Fruit fly (Drosophila melanogaster) whole organism, embryonic: ENCODE data around the gene HDAC3.

Source experiments
- Aef1 ChIP-seq: fragments of 200-800 bp; sonication (Bioruptor generic); IDR thresholded peaks from 3 replicates; pipeline ENCODE4 v1.3.6; 2022; ENCODE audit warnings: missing biosample characterization, missing genetic modification characterization
- B-H2 ChIP-seq: fragments of 200-800 bp; sonication (Bioruptor generic); optimal IDR thresholded peaks from 2 replicates; lab custom pipeline; 2018; ENCODE audit warnings: missing biosample characterization, mild to moderate bottlenecking, missing genetic modification characterization
- BEAF-32 ChIP-seq: fragments of 200-800 bp; sonication (Bioruptor generic); optimal IDR thresholded peaks from 3 replicates; lab custom pipeline; 2017; ENCODE audit warnings: missing biosample characterization, missing genetic modification characterization, mild to moderate bottlenecking, moderate library complexity, missing genetic modification reagents
- CG11085 ChIP-seq: fragments of 200-800 bp; sonication (Bioruptor generic); IDR thresholded peaks from 2 replicates; pipeline ENCODE4 v1.3.6; 2022; ENCODE audit warnings: missing biosample characterization, missing genetic modification characterization
- CG11247 ChIP-seq: fragments of 200-800 bp; sonication (Bioruptor generic); IDR thresholded peaks from 2 replicates; pipeline ENCODE4 v1.3.6; 2022; ENCODE audit warnings: missing biosample characterization, missing genetic modification characterization
- CG12071 ChIP-seq: fragments of 200-800 bp; sonication (Bioruptor generic); optimal IDR thresholded peaks from 3 replicates; lab custom pipeline; 2018; ENCODE audit warnings: missing biosample characterization, mild to moderate bottlenecking, missing genetic modification characterization
- CG12104 ChIP-seq: fragments of 200-800 bp; sonication (Bioruptor generic); optimal IDR thresholded peaks from 3 replicates; lab custom pipeline; 2016; ENCODE audit warnings: missing biosample characterization, missing genetic modification characterization
- CG12744 ChIP-seq: fragments of 200-800 bp; sonication (Bioruptor generic); optimal IDR thresholded peaks from 2 replicates; lab custom pipeline; 2016; ENCODE audit warnings: missing biosample characterization, missing genetic modification characterization
- CG14710 ChIP-seq: fragments of 200-800 bp; sonication (Bioruptor generic); optimal IDR thresholded peaks from 3 replicates; lab custom pipeline; 2019; ENCODE audit warnings: missing biosample characterization, mild to moderate bottlenecking, missing genetic modification characterization, moderate library complexity
- CG17802 ChIP-seq: fragments of 200-800 bp; sonication (Bioruptor generic); optimal IDR thresholded peaks from 2 replicates; lab custom pipeline; 2018; ENCODE audit warnings: missing biosample characterization, mild to moderate bottlenecking, missing genetic modification characterization, moderate library complexity
- CG18011 ChIP-seq: fragments of 200-800 bp; sonication (Bioruptor generic); optimal IDR thresholded peaks from 2 replicates; lab custom pipeline; 2017; ENCODE audit warnings: missing biosample characterization, missing genetic modification characterization, mild to moderate bottlenecking, moderate library complexity, missing genotype
- CG2120 ChIP-seq: fragments of 200-800 bp; sonication (Bioruptor generic); optimal IDR thresholded peaks from 3 replicates; lab custom pipeline; 2016; ENCODE audit warnings: missing biosample characterization, missing genetic modification characterization
- CG2678 ChIP-seq: fragments of 200-800 bp; sonication (Bioruptor generic); optimal IDR thresholded peaks from 3 replicates; lab custom pipeline; 2019; ENCODE audit warnings: missing biosample characterization, mild to moderate bottlenecking, missing genetic modification characterization, moderate library complexity
- CG33557 ChIP-seq: fragments of 200-800 bp; sonication (Bioruptor generic); optimal IDR thresholded peaks from 2 replicates; lab custom pipeline; 2019; ENCODE audit warnings: missing biosample characterization, mild to moderate bottlenecking, missing genetic modification characterization, moderate library complexity
- CG3726 ChIP-seq: fragments of 200-800 bp; sonication (Bioruptor generic); IDR thresholded peaks from 3 replicates; pipeline ENCODE4, ENCODE4 v1.3.6; 2022; ENCODE audit warnings: missing biosample characterization, missing genetic modification characterization
- CG6683 ChIP-seq: fragments of 200-800 bp; sonication (Bioruptor generic); optimal IDR thresholded peaks from 2 replicates; lab custom pipeline; 2017; ENCODE audit warnings: missing biosample characterization, mild to moderate bottlenecking, missing genetic modification characterization, missing genetic modification reagents
- CG8290 ChIP-seq, 3 experiments: fragments of 200-800 bp; sonication (Bioruptor generic); optimal IDR thresholded peaks; 2 replicates each; lab custom pipeline; 2016 to 2019; ENCODE audit warnings: missing biosample characterization in 3 of 3, missing genetic modification characterization in 3 of 3, mild to moderate bottlenecking in 2 of 3, moderate library complexity in 1 of 3
- CG8359 ChIP-seq: fragments of 200-800 bp; sonication (Bioruptor generic); optimal IDR thresholded peaks from 2 replicates; lab custom pipeline; 2017; ENCODE audit warnings: missing biosample characterization, mild to moderate bottlenecking, missing genetic modification characterization, borderline replicate concordance
- CG9437 ChIP-seq: fragments of 200-800 bp; sonication (Bioruptor generic); optimal IDR thresholded peaks from 2 replicates; lab custom pipeline; 2018; ENCODE audit warnings: missing biosample characterization, mild to moderate bottlenecking, missing genetic modification characterization
- CG9727 ChIP-seq: fragments of 200-800 bp; sonication (Bioruptor generic); optimal IDR thresholded peaks from 3 replicates; lab custom pipeline; 2017; ENCODE audit warnings: missing biosample characterization, mild to moderate bottlenecking, missing genetic modification characterization
- Camta ChIP-seq: fragments of 200-800 bp; sonication (Bioruptor generic); optimal IDR thresholded peaks from 2 replicates; lab custom pipeline; 2016; ENCODE audit warnings: missing biosample characterization, missing genetic modification characterization
- Ets65A ChIP-seq: fragments of 200-800 bp; sonication (Bioruptor generic); peaks from one replicate; lab custom pipeline; 2016; ENCODE audit warnings: missing biosample characterization, missing genetic modification characterization
- Ets97D ChIP-seq: fragments of 200-800 bp; sonication (Bioruptor generic); optimal IDR thresholded peaks from 3 replicates; lab custom pipeline; 2016; ENCODE audit warnings: missing biosample characterization, missing genetic modification characterization
- Hr39 ChIP-seq: fragments of >200 bp; optimal IDR thresholded peaks from 2 replicates; lab custom pipeline; 2017
- PHDP ChIP-seq: fragments of 200-800 bp; sonication (Bioruptor generic); optimal IDR thresholded peaks from 3 replicates; lab custom pipeline; 2018; ENCODE audit warnings: missing biosample characterization, mild to moderate bottlenecking, missing genetic modification characterization, moderate library complexity
- Six4 ChIP-seq: fragments of 200-800 bp; sonication (Bioruptor generic); optimal IDR thresholded peaks from 2 replicates; lab custom pipeline; 2016; ENCODE audit warnings: missing biosample characterization, missing genetic modification characterization
- Sry-δ ChIP-seq: fragments of 200-800 bp; sonication (Bioruptor generic); optimal IDR thresholded peaks from 2 replicates; lab custom pipeline; 2016; ENCODE audit warnings: missing biosample characterization, missing genetic modification characterization
- Ssrp ChIP-seq: fragments of 200-800 bp; sonication (Bioruptor generic); optimal IDR thresholded peaks from 2 replicates; lab custom pipeline; 2018; ENCODE audit warnings: missing biosample characterization, mild to moderate bottlenecking, missing genetic modification characterization, moderate library complexity
- Xbp1 ChIP-seq: fragments of 200-800 bp; sonication (Bioruptor generic); optimal IDR thresholded peaks from 3 replicates; lab custom pipeline; 2016; ENCODE audit warnings: missing biosample characterization, mild to moderate bottlenecking, missing genetic modification characterization
- al ChIP-seq: fragments of 200-800 bp; sonication (Bioruptor generic); IDR thresholded peaks from 2 replicates; pipeline ENCODE4 v1.3.6; 2022; ENCODE audit warnings: missing biosample characterization, missing genetic modification characterization
- aop ChIP-seq: fragments of 200-800 bp; sonication (Bioruptor generic); IDR thresholded peaks from 2 replicates; pipeline ENCODE4 v1.3.6; 2022; ENCODE audit warnings: missing biosample characterization, missing genetic modification characterization
- ase ChIP-seq: fragments of 200-800 bp; sonication (Bioruptor generic); IDR thresholded peaks from 3 replicates; pipeline ENCODE4 v1.3.6; 2022; ENCODE audit warnings: missing biosample characterization, missing genetic modification characterization
- ato ChIP-seq: fragments of 200-800 bp; sonication (Bioruptor generic); IDR thresholded peaks from 2 replicates; pipeline ENCODE4 v1.3.6; 2022; ENCODE audit warnings: missing biosample characterization, missing genetic modification characterization; ENCODE audit not compliant: partially characterized antibody
- cas ChIP-seq: fragments of 200-800 bp; sonication (Bioruptor generic); IDR thresholded peaks from 2 replicates; pipeline ENCODE4 v1.3.6; 2022; ENCODE audit warnings: missing biosample characterization, missing genetic modification characterization
- dan ChIP-seq: fragments of 200-800 bp; sonication (Bioruptor generic); IDR thresholded peaks from 2 replicates; pipeline ENCODE4 v1.3.6; 2022; ENCODE audit warnings: missing biosample characterization, missing genetic modification characterization
- danr ChIP-seq: fragments of 200-800 bp; sonication (Bioruptor generic); IDR thresholded peaks from 2 replicates; pipeline ENCODE4 v1.3.6; 2022; ENCODE audit warnings: missing biosample characterization, missing genetic modification characterization
- ken ChIP-seq: fragments of 200-800 bp; sonication (Bioruptor generic); IDR thresholded peaks from 3 replicates; pipeline ENCODE4 v1.3.6; 2022; ENCODE audit warnings: missing biosample characterization, missing genetic modification characterization
- lab ChIP-seq: fragments of 200-800 bp; sonication (Bioruptor generic); optimal IDR thresholded peaks from 3 replicates; lab custom pipeline; 2017; ENCODE audit warnings: missing biosample characterization, missing genetic modification characterization, mild to moderate bottlenecking, moderate library complexity, missing genetic modification reagents
- lov ChIP-seq, 2 experiments: fragments of 200-800 bp in 1 of 2; fragments of >200 bp in 1 of 2; sonication (Bioruptor generic) in 1 of 2; IDR thresholded peaks in 1 of 2; optimal IDR thresholded peaks in 1 of 2; 2 replicates in 1 of 2; 3 replicates in 1 of 2; pipeline versions ENCODE4 v1.3.6 to Lab custom; 2017 to 2022; ENCODE audit warnings: missing biosample characterization in 1 of 2, missing genetic modification characterization in 1 of 2
- maf-S ChIP-seq: fragments of 200-800 bp; sonication (Bioruptor generic); optimal IDR thresholded peaks from 2 replicates; lab custom pipeline; 2016; ENCODE audit warnings: missing biosample characterization, missing genetic modification characterization
- odd ChIP-seq: fragments of 200-800 bp; sonication (Bioruptor generic); optimal IDR thresholded peaks from 2 replicates; lab custom pipeline; 2017; ENCODE audit warnings: missing biosample characterization, mild to moderate bottlenecking, missing genetic modification characterization
- peb ChIP-seq: fragments of 200-800 bp; sonication (Bioruptor generic); IDR thresholded peaks from 2 replicates; pipeline ENCODE4 v1.3.6; 2022; ENCODE audit warnings: missing biosample characterization, missing genetic modification characterization
- phol ChIP-seq: fragments of 200-800 bp; sonication (Bioruptor generic); optimal IDR thresholded peaks from 3 replicates; lab custom pipeline; 2018; ENCODE audit warnings: missing biosample characterization, mild to moderate bottlenecking, missing genetic modification characterization, moderate library complexity
- prd ChIP-seq, 3 experiments: fragments of >200 bp in 2 of 3; fragments of 200-800 bp in 1 of 3; sonication (Bioruptor generic) in 1 of 3; optimal IDR thresholded peaks in 2 of 3; IDR thresholded peaks in 1 of 3; 2 replicates in 2 of 3; 3 replicates in 1 of 3; pipeline versions ENCODE4 v1.3.6 to Lab custom; 2017 to 2022; ENCODE audit warnings: missing biosample characterization in 1 of 3, missing genetic modification characterization in 1 of 3
- pum ChIP-seq: fragments of 200-800 bp; sonication (Bioruptor generic); optimal IDR thresholded peaks from 2 replicates; lab custom pipeline; 2016; ENCODE audit warnings: missing biosample characterization, missing genetic modification characterization
- ranshi ChIP-seq: fragments of 200-800 bp; sonication (Bioruptor generic); IDR thresholded peaks from 2 replicates; pipeline ENCODE4 v1.3.6; 2022; ENCODE audit warnings: missing biosample characterization, missing genetic modification characterization
- repo ChIP-seq: fragments of 200-800 bp; sonication (Bioruptor generic); optimal IDR thresholded peaks from 2 replicates; lab custom pipeline; 2016; ENCODE audit warnings: missing biosample characterization, missing genetic modification characterization
- sqz ChIP-seq: fragments of 200-800 bp; sonication (Bioruptor generic); optimal IDR thresholded peaks from 3 replicates; lab custom pipeline; 2018; ENCODE audit warnings: missing biosample characterization, mild to moderate bottlenecking, missing genetic modification characterization
- trh ChIP-seq: fragments of 200-800 bp; sonication (Bioruptor generic); optimal IDR thresholded peaks from 2 replicates; lab custom pipeline; 2016; ENCODE audit warnings: missing biosample characterization, missing genetic modification characterization
- zfh2 ChIP-seq: fragments of 200-800 bp; sonication (Bioruptor generic); optimal IDR thresholded peaks from 2 replicates; lab custom pipeline; 2016; ENCODE audit warnings: missing biosample characterization, missing genetic modification characterization

HDAC3 gene

DNA sequence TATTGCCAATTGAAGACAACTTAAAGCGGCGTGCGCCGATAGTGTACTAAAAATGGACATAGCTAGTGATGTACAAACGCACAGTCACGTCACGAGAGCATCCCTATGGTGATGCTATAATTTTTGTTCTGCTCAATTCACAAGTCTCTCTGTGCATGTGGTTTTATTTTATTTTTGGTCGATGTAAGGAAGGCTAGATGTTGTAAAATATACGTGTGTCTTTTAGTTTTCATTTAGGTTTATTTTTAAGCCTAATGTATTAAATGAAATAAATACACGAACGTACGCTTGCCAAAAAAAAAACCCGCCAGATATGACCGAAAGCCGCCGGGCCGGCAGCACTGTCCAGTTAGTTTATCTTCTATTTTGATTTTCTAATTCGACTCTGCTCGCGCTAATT is at the start of gene HDAC3, which contains the start of the genes CG45100 and Hcs (continued):
- TF ChIP-seq Xbp1 (GFP tag; lab: Kevin White, UChicago): peak; percentile 61
- TF ChIP-seq CG6683 (GFP tag; lab: Kevin White, UChicago): no peak
- TF ChIP-seq sqz: no peak
- TF ChIP-seq zfh2: peak; percentile 72
- TF ChIP-seq CG3726: no peak
- TF ChIP-seq aop (GFP tag; lab: Robert Waterston, UW): no peak
- peak; percentile 64 for TF ChIP-seq pum (GFP tag; lab: Kevin White, UChicago)
- peak; percentile 60 for TF ChIP-seq CG8290 (GFP tag; optimal IDR thresholded peaks at IDR 0.05; lab: Kevin White, UChicago)
- TF ChIP-seq CG8290 (tag; optimal IDR thresholded peaks at IDR 0.05; lab: Kevin White, UChicago): no peak
- TF ChIP-seq trh: no peak
- no peak for TF ChIP-seq CG2678 (tag; lab: Kevin White, UChicago)
- TF ChIP-seq CG8359 (GFP tag; lab: Kevin White, UChicago): no peak
- peak; percentile 18 for TF ChIP-seq CG12744
- no peak for TF ChIP-seq ase (GFP tag; lab: Robert Waterston, UW)
- TF ChIP-seq CG18011 (GFP tag; lab: Kevin White, UChicago): no peak
- peak; percentile 60 for TF ChIP-seq ato
- TF ChIP-seq CG14710: peak; percentile 64
- TF ChIP-seq prd (optimal IDR thresholded peaks at IDR 0.05; lab: Kevin White, UChicago): no peak
- TF ChIP-seq prd (GFP tag; IDR thresholded peaks at IDR 0.05; lab: Robert Waterston, UW): peak; percentile 53; the same call in 2 of the 3 replicates
- no peak for TF ChIP-seq CG12071
- TF ChIP-seq al (GFP tag; lab: Robert Waterston, UW): peak; percentile 11; the same call in 1 of the 2 replicates
- TF ChIP-seq cas (GFP tag; lab: Robert Waterston, UW): no peak
- TF ChIP-seq ranshi: no peak
- TF ChIP-seq Camta (GFP tag; lab: Kevin White, UChicago): peak; percentile 43
- TF ChIP-seq Ssrp (tag; lab: Kevin White, UChicago): no peak
- no peak for TF ChIP-seq odd
- TF ChIP-seq Sry-δ (GFP tag; lab: Kevin White, UChicago): peak; percentile 95
- TF ChIP-seq phol (tag; lab: Kevin White, UChicago): peak; percentile 78
- peak; percentile 82 for TF ChIP-seq CG2120 (GFP tag; lab: Kevin White, UChicago)
- TF ChIP-seq CG11085 (GFP tag; lab: Robert Waterston, UW): no peak
- peak; percentile 44; the same call in 2 of the 3 replicates for TF ChIP-seq Aef1 (GFP tag; lab: Robert Waterston, UW)
- TF ChIP-seq Hr39: no peak
- peak; percentile 2 for TF ChIP-seq CG12104 (GFP tag; lab: Kevin White, UChicago)
- peak; percentile 39 for TF ChIP-seq CG9727
- TF ChIP-seq dan (GFP tag; lab: Robert Waterston, UW): no peak
- peak; percentile 31 for TF ChIP-seq repo (GFP tag; lab: Kevin White, UChicago)
- no peak for TF ChIP-seq ken (GFP tag; lab: Robert Waterston, UW)
- no peak for TF ChIP-seq PHDP (tag; lab: Kevin White, UChicago)
- no peak for TF ChIP-seq CG11247 (GFP tag; lab: Robert Waterston, UW)
- no peak for TF ChIP-seq B-H2 (GFP tag; lab: Kevin White, UChicago)
- no peak for TF ChIP-seq lov (optimal IDR thresholded peaks at IDR 0.05; lab: Kevin White, UChicago)
- TF ChIP-seq lov (GFP tag; IDR thresholded peaks at IDR 0.05; lab: Robert Waterston, UW): no peak
- TF ChIP-seq lab (GFP tag; lab: Kevin White, UChicago): no peak
- no peak for TF ChIP-seq danr
- peak; percentile 46 for TF ChIP-seq Ets97D
- no peak for TF ChIP-seq peb (GFP tag; lab: Robert Waterston, UW)
- no peak for TF ChIP-seq Six4 (GFP tag; lab: Kevin White, UChicago)
- TF ChIP-seq CG33557 (GFP tag; lab: Kevin White, UChicago): peak; percentile 16
- TF ChIP-seq BEAF-32 (GFP tag; lab: Kevin White, UChicago): peak; percentile 96
- peak; percentile 20 for TF ChIP-seq maf-S
- peak; percentile 75 for TF ChIP-seq Ets65A (GFP tag; lab: Kevin White, UChicago)
- no peak for TF ChIP-seq CG17802 (tag; lab: Kevin White, UChicago)
- TF ChIP-seq CG9437 (GFP tag; lab: Kevin White, UChicago): no peak
